Fruit fly (Drosophila melanogaster): ENCODE measurements around the gene CG9330.

CG9330 gene

dm6 chr3L:19590422-19590821 lies 4.4 kb downstream of the CG9330 start, which contains the start of gene CG14100 (continued):
- TF ChIP-seq Opbp (GFP tag; IDR thresholded peaks at IDR 0.05; ENCODE audit: partially characterized antibody) (peak; percentile 76; the same call in 2 of the 3 replicates), Atf6 (GFP tag; IDR thresholded peaks at IDR 0.05) (peak; percentile 100), ssp (GFP tag; IDR thresholded peaks at IDR 0.05) (peak; percentile 99), CG6254 (GFP tag; optimal IDR thresholded peaks at IDR 0.05) (peak; percentile 99), usp (GFP tag; optimal IDR thresholded peaks at IDR 0.05) (no peak), pfk (GFP tag; optimal IDR thresholded peaks at IDR 0.05) (peak; percentile 91), pita (GFP tag; optimal IDR thresholded peaks at IDR 0.05) (no peak), CG11085 (GFP tag; IDR thresholded peaks at IDR 0.05) (peak; percentile 100), exex (tag; optimal IDR thresholded peaks at IDR 0.05) (peak; percentile 100), repo (GFP tag; optimal IDR thresholded peaks at IDR 0.05) (peak; percentile 100), grn (GFP tag; optimal IDR thresholded peaks at IDR 0.05) (peak; percentile 99), pnt (GFP tag; optimal IDR thresholded peaks at IDR 0.05) (peak; percentile 100), CG12744 (GFP tag; optimal IDR thresholded peaks at IDR 0.05) (peak; percentile 100), CG9437 (GFP tag; optimal IDR thresholded peaks at IDR 0.05) (peak; percentile 98), gem (tag; optimal IDR thresholded peaks at IDR 0.05) (peak; percentile 100), CG11398 (GFP tag; optimal IDR thresholded peaks at IDR 0.05) (peak; percentile 100), CG4730 (GFP tag; IDR thresholded peaks at IDR 0.05) (peak; percentile 100), gfzf (GFP tag; optimal IDR thresholded peaks at IDR 0.05) (peak; percentile 58), stc (GFP tag; IDR thresholded peaks at IDR 0.05) (peak; percentile 100), CG6854 (GFP tag; optimal IDR thresholded peaks at IDR 0.05) (peak; percentile 100), Ravus (GFP tag; IDR thresholded peaks at IDR 0.05) (peak; percentile 100), dimm (GFP tag; IDR thresholded peaks at IDR 0.05) (peak; percentile 100), nmo (GFP tag; optimal IDR thresholded peaks at IDR 0.05) (peak; percentile 100), ash1 (GFP tag; optimal IDR thresholded peaks at IDR 0.05) (peak; percentile 100), caup (GFP tag; optimal IDR thresholded peaks at IDR 0.05; ENCODE audit: severe bottlenecking) (peak; percentile 100), bsh (GFP tag; optimal IDR thresholded peaks at IDR 0.05) (peak; percentile 100), CG6689 (GFP tag; IDR thresholded peaks at IDR 0.05) (peak; percentile 100), CG10543 (GFP tag; optimal IDR thresholded peaks at IDR 0.05) (peak; percentile 100), eve (GFP tag; optimal IDR thresholded peaks at IDR 0.05) (peak in 1 of 2 experiments; percentile 91), chinmo (GFP tag; IDR thresholded peaks at IDR 0.05; ENCODE audit: partially characterized antibody) (no peak), CG10267 (tag; optimal IDR thresholded peaks at IDR 0.05) (peak; percentile 100), CG4404 (GFP tag; IDR thresholded peaks at IDR 0.05) (peak; percentile 100), pros (GFP tag; optimal IDR thresholded peaks at IDR 0.05) (peak; percentile 98), fd3F (GFP tag; optimal IDR thresholded peaks at IDR 0.05) (peak; percentile 100), wdn (GFP tag; IDR thresholded peaks at IDR 0.05) (peak; percentile 100), trem (tag; optimal IDR thresholded peaks at IDR 0.05) (peak; percentile 97), CG17912 (GFP tag; optimal IDR thresholded peaks at IDR 0.05) (peak; percentile 100), slou (GFP tag; optimal IDR thresholded peaks at IDR 0.05) (peak; percentile 100), CG6765 (GFP tag; optimal IDR thresholded peaks at IDR 0.05) (peak; percentile 100), twi (tag; optimal IDR thresholded peaks at IDR 0.05) (peak; percentile 100), Elba2 (GFP tag; optimal IDR thresholded peaks at IDR 0.05) (peak; percentile 100), bab2 (GFP tag; optimal IDR thresholded peaks at IDR 0.05) (peak; percentile 100), gro (GFP tag; optimal IDR thresholded peaks at IDR 0.05) (peak; percentile 100), tup (GFP tag; optimal IDR thresholded peaks at IDR 0.05) (peak; percentile 100), Side (GFP tag; optimal IDR thresholded peaks at IDR 0.05) (peak; percentile 100), CG6654 (GFP tag; optimal IDR thresholded peaks at IDR 0.05) (peak; percentile 97), CG32772 (GFP tag; IDR thresholded peaks at IDR 0.05) (peak; percentile 100), Camta (GFP tag; optimal IDR thresholded peaks at IDR 0.05) (peak; percentile 100), CG16815 (GFP tag; optimal IDR thresholded peaks at IDR 0.05) (peak; percentile 100), CG13624 (GFP tag; optimal IDR thresholded peaks at IDR 0.05) (peak; percentile 100)
